Worm (Caenorhabditis elegans): ENCODE measurements around the gene C03A3.3.
A peak's percentile ranks its signal among the peaks of the same experiment; 100 is the strongest.

The C03A3.3 gene

ce11 chrX:11249392-11249791, 19.5 kb downstream of the C03A3.3 start:
- 0 out of 2 replicates have a peak, but pooled peaks have one; percentile 26 for TF ChIP-seq bed-1 (GFP tag; IDR thresholded peaks at IDR 0.05)
- no peak for TF ChIP-seq hrde-1 (tag; optimal IDR thresholded peaks at IDR 0.05; ENCODE audit: borderline replicate concordance)
- TF ChIP-seq attf-5 (GFP tag; optimal IDR thresholded peaks at IDR 0.05) = no peak

DNA sequence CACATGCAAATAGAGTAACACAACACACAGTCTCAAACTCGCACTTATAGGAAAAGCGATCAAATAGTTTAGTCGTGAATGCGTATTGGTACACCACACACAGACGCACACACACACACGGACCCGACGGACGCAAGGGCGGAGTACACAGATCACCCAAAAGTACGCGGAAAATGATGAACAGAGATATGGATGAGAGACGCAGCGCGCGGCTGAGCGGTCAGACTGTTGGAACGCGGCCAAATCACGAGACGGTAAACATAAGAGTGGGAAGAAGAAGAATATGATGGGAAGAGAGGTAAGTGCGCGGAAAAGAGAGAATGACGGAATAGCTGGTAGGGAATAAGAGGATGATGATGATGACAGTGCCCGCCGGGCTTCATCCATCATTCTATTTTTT, 20.8 kb downstream of the C03A3.3 start:
- TF ChIP-seq lin-26 (GFP tag; IDR thresholded peaks at IDR 0.05) (peak; percentile 39; the same call in 1 of the 2 replicates), lir-1 (GFP tag; conservative IDR thresholded peaks at IDR 0.05) (no peak), sdz-38 (tag; optimal IDR thresholded peaks at IDR 0.05) (no peak), aptf-2 (GFP tag; conservative IDR thresholded peaks at IDR 0.05) (no peak), F52B5.7 (tag; optimal IDR thresholded peaks at IDR 0.05) (no peak)

- TF ChIP-seq madf-8 (GFP tag; conservative IDR thresholded peaks at IDR 0.05) = no peak
- no peak for TF ChIP-seq ZK185.1 (tag; optimal IDR thresholded peaks at IDR 0.05; ENCODE audit: poor library complexity, severe bottlenecking)
- no peak for TF ChIP-seq lsl-1 (GFP tag; optimal IDR thresholded peaks at IDR 0.05)
Measured at ce11 chrX:11245056-11245455, 23.8 kb downstream of the C03A3.3 start.

DNA sequence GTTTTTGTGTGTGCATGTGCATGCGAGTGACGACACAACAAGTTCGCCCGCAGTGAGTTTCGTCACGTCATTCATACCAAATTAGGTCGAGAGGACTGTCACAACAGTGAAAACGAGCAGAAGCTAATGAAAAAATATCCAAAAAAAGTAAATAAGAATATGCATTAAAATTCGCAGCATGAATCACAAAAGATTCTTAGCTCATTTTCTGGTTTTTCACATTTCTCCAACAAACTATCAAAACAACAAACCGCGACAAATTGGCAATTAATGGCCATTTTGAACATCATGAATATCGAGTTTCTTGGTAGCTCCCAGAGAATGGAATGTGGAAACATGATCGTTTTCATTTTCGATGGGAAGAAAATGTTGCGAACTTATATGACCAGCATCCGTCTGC, 25.3 kb downstream of the C03A3.3 start:
- TF ChIP-seq ceh-40 (GFP tag; IDR thresholded peaks at IDR 0.05) (no peak), lsl-1 (GFP tag; optimal IDR thresholded peaks at IDR 0.05) (no peak), snpc-3.4 (tag; optimal IDR thresholded peaks at IDR 0.05) (no peak), nfya-1 (tag; optimal IDR thresholded peaks at IDR 0.05; ENCODE audit: borderline replicate concordance, insufficient read depth) (no peak), Y79H2A.3 (GFP tag; conservative IDR thresholded peaks at IDR 0.05) (no peak), zim-3 (tag; optimal IDR thresholded peaks at IDR 0.05) (no peak), F23B12.7 (tag; optimal IDR thresholded peaks at IDR 0.05; ENCODE audit: insufficient read depth) (no peak), B0035.1 (tag; optimal IDR thresholded peaks at IDR 0.05) (no peak)

ce11 chrX:11241479-11241878, 27.4 kb downstream of the C03A3.3 start:
- TF ChIP-seq sdz-38 (tag; optimal IDR thresholded peaks at IDR 0.05) (no peak), Y56A3A.18 (GFP tag; IDR thresholded peaks at IDR 0.05) (no peak), attf-6 (GFP tag; IDR thresholded peaks at IDR 0.05) (no peak), B0019.2 (GFP tag; conservative IDR thresholded peaks at IDR 0.05) (no peak), gei-17 (GFP tag; optimal IDR thresholded peaks at IDR 0.05) (no peak), F52B5.7 (tag; optimal IDR thresholded peaks at IDR 0.05) (no peak), xnd-1 (tag; optimal IDR thresholded peaks at IDR 0.05) (no peak), F39B2.1 (GFP tag; IDR thresholded peaks at IDR 0.05) (no peak), egl-44 (GFP tag; IDR thresholded peaks at IDR 0.05) (no peak), dox-1 (GFP tag; IDR thresholded peaks at IDR 0.05) (no peak), aptf-3 (GFP tag; IDR thresholded peaks at IDR 0.05) (no peak)

- TF ChIP-seq ceh-27 (GFP tag; optimal IDR thresholded peaks at IDR 0.05) (peak; percentile 29), rcor-1 (GFP tag; IDR thresholded peaks at IDR 0.05) (no peak), atf-7 (tag; optimal IDR thresholded peaks at IDR 0.05) (peak; percentile 16)
Measured at ce11 chrX:11240585-11241115, 28.2 kb downstream of the C03A3.3 start, which contains the start of gene C34F6.10. C34F6.10 (minus strand) TSS chrX:11240635.
